Fruit fly (Drosophila melanogaster) whole organism, pupa: ENCODE results near the gene ssp.

ENCODE experiments used
- CG10348 ChIP-seq: fragments of 200-800 bp; sonication (Bioruptor generic); IDR thresholded peaks from 2 replicates; pipeline ENCODE4 v1.3.6; 2022; ENCODE audit warnings: missing biosample characterization, missing genetic modification characterization
- CG12605 ChIP-seq: fragments of 200-800 bp; sonication (Bioruptor generic); IDR thresholded peaks from 2 replicates; pipeline ENCODE4 v1.3.6; 2022; ENCODE audit warnings: missing biosample characterization, missing genetic modification characterization
- CG13204 ChIP-seq: fragments of 200-800 bp; sonication (Bioruptor generic); optimal IDR thresholded peaks from 2 replicates; lab custom pipeline; 2018; ENCODE audit warnings: missing biosample characterization, mild to moderate bottlenecking, missing genetic modification characterization, moderate library complexity
- CG14655 ChIP-seq: fragments of 200-800 bp; sonication (Bioruptor generic); optimal IDR thresholded peaks from 3 replicates; lab custom pipeline; 2017; ENCODE audit warnings: mild to moderate bottlenecking, missing biosample characterization, missing genetic modification reagents, missing genetic modification characterization
- CG15710 ChIP-seq: fragments of 200-800 bp; sonication (Bioruptor generic); optimal IDR thresholded peaks from 2 replicates; lab custom pipeline; 2018; ENCODE audit warnings: missing biosample characterization, mild to moderate bottlenecking, missing genetic modification characterization, moderate library complexity
- CG17806 ChIP-seq: fragments of 200-800 bp; sonication (Bioruptor generic); optimal IDR thresholded peaks from 2 replicates; lab custom pipeline; 2018; ENCODE audit warnings: missing biosample characterization, mild to moderate bottlenecking, missing genetic modification characterization, moderate library complexity
- CG32121 ChIP-seq: fragments of 200-800 bp; sonication (Bioruptor generic); IDR thresholded peaks from 2 replicates; pipeline ENCODE4 v1.3.6; 2022; ENCODE audit warnings: missing biosample characterization, missing genetic modification characterization
- CG34367 ChIP-seq: fragments of 200-800 bp; sonication (Bioruptor generic); optimal IDR thresholded peaks from 2 replicates; lab custom pipeline; 2018; ENCODE audit warnings: missing biosample characterization, mild to moderate bottlenecking, missing genetic modification characterization
- CG4496 ChIP-seq: fragments of 200-800 bp; sonication (Bioruptor generic); IDR thresholded peaks from 3 replicates; pipeline ENCODE4 v1.3.6; 2022; ENCODE audit warnings: missing biosample characterization, missing genetic modification characterization
- CG8159 ChIP-seq: fragments of 200-800 bp; sonication (Bioruptor generic); optimal IDR thresholded peaks from 3 replicates; lab custom pipeline; 2018; ENCODE audit warnings: missing biosample characterization, mild to moderate bottlenecking, missing genetic modification characterization, moderate library complexity
- CG8301 ChIP-seq: fragments of 200-800 bp; sonication (Bioruptor generic); optimal IDR thresholded peaks from 2 replicates; lab custom pipeline; 2018; ENCODE audit warnings: missing biosample characterization, mild to moderate bottlenecking, missing genetic modification characterization
- CG9948 ChIP-seq: fragments of 200-800 bp; sonication (Bioruptor generic); optimal IDR thresholded peaks from 2 replicates; lab custom pipeline; 2018; ENCODE audit warnings: missing biosample characterization, mild to moderate bottlenecking, missing genetic modification characterization, moderate library complexity
- D1 ChIP-seq: fragments of 200-800 bp; sonication (Bioruptor generic); optimal IDR thresholded peaks from 2 replicates; lab custom pipeline; 2018; ENCODE audit warnings: missing biosample characterization, mild to moderate bottlenecking, missing genetic modification characterization, moderate library complexity
- EcR ChIP-seq: fragments of 200-800 bp; sonication (Bioruptor generic); optimal IDR thresholded peaks from 3 replicates; lab custom pipeline; 2019; ENCODE audit warnings: missing biosample characterization, missing genetic modification characterization, mild to moderate bottlenecking, moderate library complexity, missing genetic modification reagents
- Ets98B ChIP-seq: fragments of 200-800 bp; sonication (Bioruptor generic); IDR thresholded peaks from 2 replicates; pipeline ENCODE4 v1.3.6; 2022; ENCODE audit warnings: missing biosample characterization, missing genetic modification characterization
- Pif1A ChIP-seq: fragments of 200-800 bp; sonication (Bioruptor generic); optimal IDR thresholded peaks from 3 replicates; lab custom pipeline; 2016; ENCODE audit warnings: missing biosample characterization, missing genetic modification characterization
- Pif1B ChIP-seq: fragments of 200-800 bp; sonication (Bioruptor generic); optimal IDR thresholded peaks from 3 replicates; lab custom pipeline; 2016; ENCODE audit warnings: missing biosample characterization, missing genetic modification characterization
- Snoo ChIP-seq: fragments of 200-800 bp; sonication (Bioruptor generic); optimal IDR thresholded peaks from 3 replicates; lab custom pipeline; 2017; ENCODE audit warnings: missing biosample characterization, mild to moderate bottlenecking, missing genetic modification characterization, inconsistent platforms
- fd96Ca ChIP-seq: fragments of 200-800 bp; sonication (Bioruptor generic); IDR thresholded peaks from 3 replicates; pipeline ENCODE4 v1.3.6; 2022; ENCODE audit warnings: missing biosample characterization, missing genetic modification characterization
- gl ChIP-seq: fragments of 200-800 bp; sonication (Bioruptor generic); optimal IDR thresholded peaks from 2 replicates; lab custom pipeline; 2018; ENCODE audit warnings: missing biosample characterization, mild to moderate bottlenecking, missing genetic modification characterization
- rn ChIP-seq: fragments of 200-800 bp; sonication (Bioruptor generic); IDR thresholded peaks from 2 replicates; pipeline ENCODE4 v1.3.6; 2022; ENCODE audit warnings: missing biosample characterization, missing genetic modification characterization

ssp gene

DNA sequence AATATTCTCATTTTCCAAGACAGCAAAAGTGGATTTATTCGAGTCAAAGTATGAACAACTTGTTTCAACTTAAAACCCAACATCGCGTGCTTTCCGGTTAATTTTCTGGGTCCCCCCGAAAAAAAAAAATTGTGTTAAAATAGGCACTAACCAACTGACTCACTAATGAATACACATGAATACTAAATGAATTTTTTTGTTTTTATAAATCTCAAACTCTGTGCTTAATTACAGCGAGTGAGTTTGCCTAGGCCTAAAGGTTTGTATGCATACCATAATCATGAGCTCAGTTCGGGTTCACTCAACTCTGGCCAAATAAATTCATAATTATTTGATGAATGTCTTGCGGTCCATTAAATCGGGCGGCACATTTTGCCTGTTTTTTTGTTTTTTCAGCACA is 10.7 kb upstream of the ssp start:
- TF ChIP-seq CG4496 (GFP tag; lab: Robert Waterston, UW) (no peak), fd96Ca (GFP tag; lab: Robert Waterston, UW) (no peak), Pif1A (GFP tag; lab: Kevin White, UChicago) (no peak), CG13204 (GFP tag; lab: Kevin White, UChicago) (no peak), CG12605 (GFP tag; lab: Robert Waterston, UW) (no peak), CG32121 (no peak), CG8159 (no peak), CG8301 (tag; lab: Kevin White, UChicago) (no peak), CG9948 (tag; lab: Kevin White, UChicago) (no peak), rn (GFP tag; lab: Robert Waterston, UW) (no peak), D1 (tag; lab: Kevin White, UChicago) (no peak), gl (tag; lab: Kevin White, UChicago) (no peak), CG10348 (GFP tag; lab: Robert Waterston, UW) (no peak), CG15710 (tag; lab: Kevin White, UChicago) (no peak), CG17806 (no peak), Ets98B (GFP tag; lab: Robert Waterston, UW) (no peak), EcR (GFP tag; lab: Kevin White, UChicago) (no peak)

DNA sequence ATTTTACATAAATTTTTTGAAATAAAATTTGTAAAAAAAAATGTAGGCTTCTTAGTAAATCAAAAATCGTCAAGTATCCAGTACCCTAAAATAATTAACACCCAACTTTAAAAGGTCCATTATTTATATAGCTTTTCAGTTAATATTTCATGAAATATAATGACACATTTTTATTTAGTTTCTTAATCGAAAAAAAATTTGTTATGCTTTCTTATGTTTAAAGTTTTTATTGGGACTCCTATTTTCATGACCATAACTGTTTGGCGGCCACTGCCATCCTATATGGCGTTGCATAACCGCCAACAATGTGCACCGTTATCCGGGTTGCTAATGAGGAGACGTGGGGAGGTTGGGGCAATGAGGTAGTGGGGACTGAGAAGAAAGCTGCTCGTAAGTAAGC is 9.5 kb upstream of the ssp start:
- TF ChIP-seq Snoo (no peak), CG8159 (peak; percentile 37), CG34367 (tag; lab: Kevin White, UChicago) (no peak), rn (GFP tag; lab: Robert Waterston, UW) (no peak), CG4496 (GFP tag; lab: Robert Waterston, UW) (no peak), D1 (tag; lab: Kevin White, UChicago) (no peak), EcR (GFP tag; lab: Kevin White, UChicago) (no peak), CG14655 (GFP tag; lab: Kevin White, UChicago) (peak; percentile 56), CG8301 (tag; lab: Kevin White, UChicago) (no peak), CG13204 (GFP tag; lab: Kevin White, UChicago) (no peak), CG15710 (tag; lab: Kevin White, UChicago) (no peak), Pif1A (GFP tag; lab: Kevin White, UChicago) (no peak), CG17806 (no peak), CG12605 (GFP tag; lab: Robert Waterston, UW) (no peak), fd96Ca (GFP tag; lab: Robert Waterston, UW) (no peak), CG32121 (no peak), Pif1B (GFP tag; lab: Kevin White, UChicago) (no peak)

DNA sequence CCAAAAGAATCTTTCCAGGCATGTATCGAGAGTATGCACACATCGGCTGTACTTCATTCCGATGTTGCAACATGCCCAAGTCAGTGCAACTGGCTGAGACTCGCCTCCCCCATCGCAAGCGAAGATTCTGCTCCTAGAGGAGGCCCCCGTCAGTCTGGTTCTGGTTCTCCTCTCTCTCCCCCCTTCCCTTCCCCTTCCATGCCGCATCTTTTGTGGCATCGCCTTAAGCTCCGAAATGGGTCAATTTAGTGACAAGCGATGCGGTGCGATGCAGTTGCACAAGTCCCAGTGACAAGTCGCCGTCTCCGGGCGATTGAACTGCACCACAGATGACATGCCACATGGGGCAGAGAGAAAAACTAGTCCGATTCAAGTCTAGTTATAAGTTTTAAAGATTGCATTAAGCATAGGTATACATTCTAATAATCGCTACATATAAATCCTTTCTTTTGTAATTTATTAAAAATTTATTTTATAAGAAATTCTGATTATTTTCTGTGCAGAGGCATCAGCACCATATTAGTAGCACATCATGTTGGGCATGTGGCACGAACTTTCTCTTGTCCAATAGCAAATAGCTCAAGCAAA is 8.9 kb upstream of the ssp start:
- TF ChIP-seq CG9948 (tag; lab: Kevin White, UChicago) (peak; percentile 23), CG10348 (GFP tag; lab: Robert Waterston, UW) (no peak), fd96Ca (GFP tag; lab: Robert Waterston, UW) (peak; percentile 53; the same call in 2 of the 3 replicates), CG4496 (GFP tag; lab: Robert Waterston, UW) (peak; percentile 10; the same call in 1 of the 3 replicates), CG14655 (GFP tag; lab: Kevin White, UChicago) (peak; percentile 73), CG8301 (tag; lab: Kevin White, UChicago) (peak; percentile 61), CG8159 (no peak), gl (tag; lab: Kevin White, UChicago) (no peak), Pif1A (GFP tag; lab: Kevin White, UChicago) (peak; percentile 42), CG12605 (GFP tag; lab: Robert Waterston, UW) (no peak), EcR (GFP tag; lab: Kevin White, UChicago) (peak; percentile 68), Ets98B (GFP tag; lab: Robert Waterston, UW) (no peak; the same call in 1 of the 2 replicates), Pif1B (GFP tag; lab: Kevin White, UChicago) (peak; percentile 16), CG17806 (peak; percentile 40), CG15710 (tag; lab: Kevin White, UChicago) (peak; percentile 31), D1 (tag; lab: Kevin White, UChicago) (no peak), CG13204 (GFP tag; lab: Kevin White, UChicago) (peak; percentile 49), CG32121 (peak; percentile 62)
- TF ChIP-seq, all 21 proteins: peak for 12

DNA sequence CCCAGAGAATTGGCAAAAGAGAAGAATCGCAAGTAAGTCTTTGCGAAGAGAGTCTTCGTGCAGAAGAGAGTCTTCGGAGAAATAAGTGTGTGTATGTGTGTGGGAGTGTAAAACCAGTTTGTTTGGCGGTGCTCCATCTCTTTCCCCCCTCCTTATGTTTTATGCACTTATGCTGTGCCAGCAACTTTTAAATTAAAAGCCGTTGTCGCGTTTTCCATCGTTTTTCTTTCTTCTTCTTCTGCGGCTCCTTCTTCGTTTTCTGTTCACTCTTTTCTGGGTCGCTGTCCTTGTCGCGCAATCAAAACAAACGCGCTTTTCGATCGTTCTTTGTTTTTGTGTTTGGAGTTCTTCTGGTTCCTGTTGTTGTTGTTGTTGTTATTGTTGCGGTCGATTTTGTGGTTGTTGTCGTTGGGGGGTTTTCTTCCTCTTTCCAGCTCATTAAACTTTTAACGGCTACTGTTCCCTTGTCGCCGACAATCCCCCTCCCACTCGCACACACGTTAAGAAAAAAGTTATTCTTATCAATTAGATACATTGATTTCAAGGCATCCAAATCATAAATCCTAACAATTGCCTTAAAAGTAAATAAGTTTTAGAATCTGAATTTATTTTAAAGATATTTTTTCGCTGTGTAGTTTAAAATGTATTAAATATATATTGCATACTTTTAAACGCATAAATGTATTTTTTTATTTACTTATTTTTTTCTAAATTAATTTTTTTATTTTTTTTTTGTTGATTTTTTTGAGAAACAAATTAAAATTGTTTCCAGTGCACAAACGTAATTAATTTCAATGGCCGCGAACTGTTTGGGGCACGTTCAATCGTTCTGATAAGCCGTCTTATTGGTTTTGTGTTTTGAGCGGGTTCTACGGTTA is 6.7 kb upstream of the ssp start:
- TF ChIP-seq D1 (tag; lab: Kevin White, UChicago) (peak; percentile 92), Pif1A (GFP tag; lab: Kevin White, UChicago) (peak; percentile 61), CG8159 (peak; percentile 90), CG34367 (tag; lab: Kevin White, UChicago) (peak; percentile 77), EcR (GFP tag; lab: Kevin White, UChicago) (peak; percentile 96), CG4496 (GFP tag; lab: Robert Waterston, UW) (no peak), CG13204 (GFP tag; lab: Kevin White, UChicago) (peak; percentile 36), CG15710 (tag; lab: Kevin White, UChicago) (peak; percentile 86), CG9948 (tag; lab: Kevin White, UChicago) (peak; percentile 91), CG32121 (no peak), CG14655 (GFP tag; lab: Kevin White, UChicago) (peak; percentile 81), CG8301 (tag; lab: Kevin White, UChicago) (peak; percentile 65), gl (tag; lab: Kevin White, UChicago) (no peak), CG10348 (GFP tag; lab: Robert Waterston, UW) (no peak), fd96Ca (GFP tag; lab: Robert Waterston, UW) (no peak), CG17806 (peak; percentile 84), Snoo (peak; percentile 85), Pif1B (GFP tag; lab: Kevin White, UChicago) (peak; percentile 64), rn (GFP tag; lab: Robert Waterston, UW) (peak; percentile 60; the same call in 1 of the 2 replicates), Ets98B (GFP tag; lab: Robert Waterston, UW) (no peak; the same call in 1 of the 2 replicates), CG12605 (GFP tag; lab: Robert Waterston, UW) (peak; percentile 44; the same call in 1 of the 2 replicates)
